Fruit fly (Drosophila melanogaster) whole organism, prepupa: Measurements from ENCODE around the gene JMJD7.

Experiments used
- Blimp-1 ChIP-seq: fragments of 200-800 bp; sonication (Bioruptor generic); optimal IDR thresholded peaks from 3 replicates; lab custom pipeline; 2017; ENCODE audit warnings: missing biosample characterization, missing genetic modification characterization, mild to moderate bottlenecking, moderate library complexity, missing genetic modification reagents
- CG10631 ChIP-seq: fragments of 200-800 bp; sonication (Bioruptor generic); optimal IDR thresholded peaks from 2 replicates; lab custom pipeline; 2016; ENCODE audit warnings: missing biosample characterization, missing genetic modification characterization
- CG10669 ChIP-seq: fragments of 200-800 bp; sonication (Bioruptor generic); optimal IDR thresholded peaks from 3 replicates; lab custom pipeline; 2018; ENCODE audit warnings: missing biosample characterization, mild to moderate bottlenecking, missing genetic modification characterization, moderate library complexity
- CG11294 ChIP-seq: fragments of 200-800 bp; sonication (Bioruptor generic); IDR thresholded peaks from 2 replicates; pipeline ENCODE4 v1.3.6; 2022; ENCODE audit warnings: missing biosample characterization, missing genetic modification characterization
- CG11762 ChIP-seq: fragments of 200-800 bp; sonication (Bioruptor generic); optimal IDR thresholded peaks from 3 replicates; lab custom pipeline; 2016; ENCODE audit warnings: missing biosample characterization, missing genetic modification characterization; ENCODE audit not compliant: insufficient read depth
- CG11902 ChIP-seq: fragments of 200-800 bp; sonication (Bioruptor generic); optimal IDR thresholded peaks from 3 replicates; lab custom pipeline; 2016; ENCODE audit warnings: missing biosample characterization, missing genetic modification characterization
- CG15336 ChIP-seq: fragments of 200-800 bp; sonication (Bioruptor generic); IDR thresholded peaks from 2 replicates; pipeline ENCODE4 v1.3.6; 2022; ENCODE audit warnings: missing biosample characterization, missing genetic modification characterization
- CG1621 ChIP-seq: fragments of 200-800 bp; sonication (Bioruptor generic); optimal IDR thresholded peaks from 3 replicates; lab custom pipeline; 2018; ENCODE audit warnings: missing biosample characterization, mild to moderate bottlenecking, missing genetic modification characterization
- CG16779 ChIP-seq: fragments of 200-800 bp; sonication (Bioruptor generic); optimal IDR thresholded peaks from 3 replicates; lab custom pipeline; 2017; ENCODE audit warnings: missing biosample characterization, mild to moderate bottlenecking, missing genetic modification characterization
- CG3032 ChIP-seq: fragments of 200-800 bp; optimal IDR thresholded peaks from 2 replicates; lab custom pipeline; 2019; ENCODE audit warnings: missing biosample characterization, mild to moderate bottlenecking, missing genetic modification characterization, moderate library complexity
- CG31627 ChIP-seq: fragments of 200-800 bp; sonication (Bioruptor generic); optimal IDR thresholded peaks from 3 replicates; lab custom pipeline; 2016; ENCODE audit warnings: missing biosample characterization, missing genetic modification characterization
- CG34406 ChIP-seq: fragments of 200-800 bp; sonication (Bioruptor generic); optimal IDR thresholded peaks from 3 replicates; lab custom pipeline; 2016; ENCODE audit warnings: missing biosample characterization, missing genetic modification characterization
- CG4318 ChIP-seq: fragments of 200-800 bp; sonication (Bioruptor generic); optimal IDR thresholded peaks from 3 replicates; lab custom pipeline; 2017; ENCODE audit warnings: missing biosample characterization, mild to moderate bottlenecking, missing genetic modification characterization
- CG6163 ChIP-seq: fragments of 200-800 bp; sonication (Bioruptor generic); IDR thresholded peaks from 3 replicates; pipeline ENCODE4 v1.3.6; 2022; ENCODE audit warnings: missing biosample characterization, missing genetic modification characterization
- CG6276 ChIP-seq: fragments of 200-800 bp; sonication (Bioruptor generic); optimal IDR thresholded peaks from 2 replicates; lab custom pipeline; 2017; ENCODE audit warnings: missing biosample characterization, mild to moderate bottlenecking, missing genetic modification characterization
- CG6792 ChIP-seq: fragments of 200-800 bp; sonication (Bioruptor generic); optimal IDR thresholded peaks from 3 replicates; lab custom pipeline; 2016; ENCODE audit warnings: missing biosample characterization, missing genetic modification characterization
- CG6808 ChIP-seq: fragments of 200-800 bp; sonication (Bioruptor generic); optimal IDR thresholded peaks from 3 replicates; lab custom pipeline; 2017; ENCODE audit warnings: missing biosample characterization, missing genetic modification characterization, mild to moderate bottlenecking, moderate library complexity, missing genetic modification reagents
- CG7368 ChIP-seq: fragments of 200-800 bp; sonication (Bioruptor generic); optimal IDR thresholded peaks from 3 replicates; lab custom pipeline; 2016; ENCODE audit warnings: missing biosample characterization, missing genetic modification characterization
- CG8119 ChIP-seq: fragments of 200-800 bp; sonication (Bioruptor generic); IDR thresholded peaks from 3 replicates; pipeline ENCODE4 v1.3.6; 2022; ENCODE audit warnings: missing biosample characterization, missing genetic modification characterization
- CG8319 ChIP-seq: fragments of 200-800 bp; sonication (Bioruptor generic); optimal IDR thresholded peaks from 3 replicates; lab custom pipeline; 2016; ENCODE audit warnings: missing biosample characterization, missing genetic modification characterization
- CG8632 ChIP-seq: fragments of 200-800 bp; sonication (Bioruptor generic); optimal IDR thresholded peaks from 3 replicates; lab custom pipeline; 2016; ENCODE audit warnings: missing biosample characterization, missing genetic modification characterization
- CG9139 ChIP-seq: fragments of 200-800 bp; sonication (Bioruptor generic); optimal IDR thresholded peaks from 3 replicates; lab custom pipeline; 2017; ENCODE audit warnings: missing biosample characterization, mild to moderate bottlenecking, missing genetic modification characterization
- Eip75B ChIP-seq: fragments of 200-800 bp; sonication (Bioruptor generic); optimal IDR thresholded peaks from 3 replicates; lab custom pipeline; 2016; ENCODE audit warnings: missing biosample characterization, missing genetic modification characterization
- Eip78C ChIP-seq: fragments of 200-800 bp; sonication (Bioruptor generic); peaks from one replicate; lab custom pipeline; 2016; ENCODE audit warnings: missing biosample characterization, missing genetic modification characterization
- Ets21C ChIP-seq: fragments of 200-800 bp; sonication (Bioruptor generic); optimal IDR thresholded peaks from 3 replicates; lab custom pipeline; 2016; ENCODE audit warnings: missing biosample characterization, missing genetic modification characterization
- Ets96B ChIP-seq: fragments of 200-800 bp; optimal IDR thresholded peaks from 2 replicates; lab custom pipeline; 2019; ENCODE audit warnings: missing biosample characterization, mild to moderate bottlenecking, missing genetic modification characterization, moderate library complexity
- Gug ChIP-seq: fragments of 200-800 bp; sonication (Bioruptor generic); IDR thresholded peaks from 2 replicates; pipeline ENCODE4 v1.3.6; 2022; ENCODE audit warnings: missing biosample characterization, missing genetic modification characterization
- Hr38 ChIP-seq: sonication (Bioruptor generic); optimal IDR thresholded peaks from 2 replicates; lab custom pipeline; 2016; ENCODE audit warnings: missing biosample characterization, missing genetic modification characterization
- Hr39 ChIP-seq: fragments of 200-800 bp; sonication (Bioruptor generic); optimal IDR thresholded peaks from 2 replicates; lab custom pipeline; 2016; ENCODE audit warnings: missing biosample characterization, missing genetic modification characterization
- Hr4 ChIP-seq: fragments of 200-800 bp; sonication (Bioruptor generic); optimal IDR thresholded peaks from 3 replicates; lab custom pipeline; 2016; ENCODE audit warnings: missing biosample characterization, missing genetic modification characterization
- Lpt ChIP-seq: fragments of 200-800 bp; sonication (Bioruptor generic); optimal IDR thresholded peaks from 3 replicates; lab custom pipeline; 2016; ENCODE audit warnings: missing biosample characterization, missing genetic modification characterization
- Met ChIP-seq: fragments of 200-800 bp; sonication (Bioruptor generic); optimal IDR thresholded peaks from 3 replicates; lab custom pipeline; 2016; ENCODE audit warnings: missing biosample characterization, missing genetic modification characterization
- Sox14 ChIP-seq: fragments of 200-800 bp; sonication (Bioruptor generic); optimal IDR thresholded peaks from 3 replicates; lab custom pipeline; 2016; ENCODE audit warnings: missing biosample characterization, missing genetic modification characterization
- Sox15 ChIP-seq: fragments of 200-800 bp; sonication (Bioruptor generic); optimal IDR thresholded peaks from 3 replicates; lab custom pipeline; 2016; ENCODE audit warnings: missing biosample characterization, missing genetic modification characterization
- acj6 ChIP-seq: fragments of 200-800 bp; sonication (Bioruptor generic); optimal IDR thresholded peaks from 3 replicates; lab custom pipeline; 2016; ENCODE audit warnings: missing biosample characterization, missing genetic modification characterization
- cyc ChIP-seq: fragments of 200-800 bp; sonication (Bioruptor generic); optimal IDR thresholded peaks from 3 replicates; lab custom pipeline; 2016; ENCODE audit warnings: missing biosample characterization, missing genetic modification characterization
- dac ChIP-seq: fragments of 200-800 bp; sonication (Bioruptor generic); optimal IDR thresholded peaks from 2 replicates; lab custom pipeline; 2017; ENCODE audit warnings: missing biosample characterization, mild to moderate bottlenecking, missing genetic modification characterization
- eg ChIP-seq: fragments of 200-800 bp; sonication (Bioruptor generic); IDR thresholded peaks from 3 replicates; pipeline ENCODE4 v1.3.6; 2022; ENCODE audit warnings: missing biosample characterization, missing genetic modification characterization
- esn ChIP-seq: fragments of 200-800 bp; sonication (Bioruptor generic); optimal IDR thresholded peaks from 2 replicates; lab custom pipeline; 2016; ENCODE audit warnings: missing biosample characterization, mild to moderate bottlenecking, missing genetic modification characterization, moderate library complexity
- fd59A ChIP-seq: fragments of 200-800 bp; sonication (Bioruptor generic); optimal IDR thresholded peaks from 2 replicates; lab custom pipeline; 2017; ENCODE audit warnings: missing biosample characterization, mild to moderate bottlenecking, missing genetic modification characterization, missing genetic modification reagents
- fd85E ChIP-seq: fragments of 200-800 bp; sonication (Bioruptor generic); optimal IDR thresholded peaks from 3 replicates; lab custom pipeline; 2016; ENCODE audit warnings: missing biosample characterization, missing genetic modification characterization
- fkh ChIP-seq: fragments of 200-800 bp; sonication (Bioruptor generic); optimal IDR thresholded peaks from 3 replicates; lab custom pipeline; 2017; ENCODE audit warnings: missing biosample characterization, mild to moderate bottlenecking, missing genetic modification characterization, moderate library complexity
- lz ChIP-seq: fragments of 200-800 bp; sonication (Bioruptor generic); optimal IDR thresholded peaks from 3 replicates; lab custom pipeline; 2016; ENCODE audit warnings: missing biosample characterization, missing genetic modification characterization
- net ChIP-seq: fragments of 200-800 bp; sonication (Bioruptor generic); optimal IDR thresholded peaks from 3 replicates; lab custom pipeline; 2016; ENCODE audit warnings: missing biosample characterization, missing genetic modification characterization
- pdm3 ChIP-seq: fragments of 200-800 bp; sonication (Bioruptor generic); optimal IDR thresholded peaks from 3 replicates; lab custom pipeline; 2016; ENCODE audit warnings: missing biosample characterization, missing genetic modification characterization
- ss ChIP-seq, 2 experiments: fragments of 200-800 bp; sonication (Bioruptor generic); optimal IDR thresholded peaks; 2 replicates in 1 of 2; 3 replicates in 1 of 2; lab custom pipeline; 2017 to 2018; ENCODE audit warnings: mild to moderate bottlenecking in 2 of 2, missing biosample characterization in 2 of 2, missing genetic modification characterization in 2 of 2, moderate library complexity in 1 of 2
- svp ChIP-seq: fragments of 200-800 bp; sonication (Bioruptor generic); peaks from one replicate; lab custom pipeline; 2016; ENCODE audit warnings: missing biosample characterization, missing genetic modification characterization
- vri ChIP-seq: fragments of 200-800 bp; sonication (Bioruptor generic); optimal IDR thresholded peaks from 3 replicates; lab custom pipeline; 2016; ENCODE audit warnings: missing biosample characterization, mild to moderate bottlenecking, missing genetic modification characterization

The JMJD7 gene

dm6 chr3L:13476566-13477452, 26.7 kb upstream of the JMJD7 start (continued):
- TF ChIP-seq Hr39 (GFP tag; lab: Kevin White, UChicago) (peak; percentile 76), CG8632 (GFP tag; lab: Kevin White, UChicago) (peak; percentile 90), Gug (GFP tag; lab: Robert Waterston, UW) (peak; percentile 89), fd85E (GFP tag; lab: Kevin White, UChicago) (peak; percentile 48), esn (GFP tag; lab: Kevin White, UChicago) (peak; percentile 95), Blimp-1 (peak; percentile 45), CG15336 (GFP tag; lab: Robert Waterston, UW) (peak; percentile 97), CG4318 (GFP tag; lab: Kevin White, UChicago) (peak; percentile 94), CG10631 (peak; percentile 93), CG7368 (GFP tag; lab: Kevin White, UChicago) (peak; percentile 76), Sox14 (GFP tag; lab: Kevin White, UChicago) (peak; percentile 89), CG10669 (GFP tag; lab: Kevin White, UChicago) (peak; percentile 89), cyc (GFP tag; lab: Kevin White, UChicago) (peak; percentile 83), CG6808 (peak; percentile 90), acj6 (peak; percentile 95), CG16779 (peak; percentile 82), CG6163 (GFP tag; lab: Robert Waterston, UW) (peak; percentile 92), svp (GFP tag; lab: Kevin White, UChicago) (peak; percentile 93), CG31627 (GFP tag; lab: Kevin White, UChicago) (peak; percentile 76), dac (GFP tag; lab: Kevin White, UChicago) (peak; percentile 88), CG11902 (GFP tag; lab: Kevin White, UChicago) (peak; percentile 77), pdm3 (GFP tag; lab: Kevin White, UChicago) (peak; percentile 91), CG6276 (peak; percentile 97), vri (GFP tag; lab: Kevin White, UChicago) (peak; percentile 62), Eip75B (GFP tag; lab: Kevin White, UChicago) (peak; percentile 91), CG8319 (GFP tag; lab: Kevin White, UChicago) (peak; percentile 84), CG3032 (peak; percentile 92), fkh (GFP tag; lab: Kevin White, UChicago) (peak; percentile 75), net (peak; percentile 95), Lpt (GFP tag; lab: Kevin White, UChicago) (peak; percentile 96), CG11294 (peak; percentile 89), Sox15 (peak; percentile 80), Hr38 (GFP tag; lab: Kevin White, UChicago) (no peak), CG1621 (tag; lab: Kevin White, UChicago) (peak; percentile 84), lz (GFP tag; lab: Kevin White, UChicago) (peak; percentile 81), Met (GFP tag; lab: Kevin White, UChicago) (peak; percentile 90), CG8119 (GFP tag; lab: Robert Waterston, UW) (peak; percentile 96), CG11762 (peak; percentile 92), CG9139 (GFP tag; lab: Kevin White, UChicago) (peak; percentile 55)

dm6 chr3L:13476070-13476469, 26.0 kb upstream of the JMJD7 start:
- TF ChIP-seq CG6163 (GFP tag; lab: Robert Waterston, UW) (no peak; the same call in 2 of the 3 replicates), Eip78C (GFP tag; lab: Kevin White, UChicago) (peak; percentile 85), Ets96B (no peak), Gug (GFP tag; lab: Robert Waterston, UW) (peak; percentile 27; the same call in 1 of the 2 replicates), dac (GFP tag; lab: Kevin White, UChicago) (no peak), CG34406 (GFP tag; lab: Kevin White, UChicago) (no peak), pdm3 (GFP tag; lab: Kevin White, UChicago) (no peak), eg (peak; percentile 38; the same call in 2 of the 3 replicates), fd85E (GFP tag; lab: Kevin White, UChicago) (no peak), Ets21C (GFP tag; lab: Kevin White, UChicago) (no peak), fkh (GFP tag; lab: Kevin White, UChicago) (no peak), fd59A (GFP tag; lab: Kevin White, UChicago) (no peak), ss (GFP tag; optimal IDR thresholded peaks at IDR 0.05; lab: Kevin White, UChicago) (no peak), Sox14 (GFP tag; lab: Kevin White, UChicago) (no peak), CG6792 (GFP tag; lab: Kevin White, UChicago) (no peak), CG7368 (GFP tag; lab: Kevin White, UChicago) (no peak), vri (GFP tag; lab: Kevin White, UChicago) (no peak), Hr38 (GFP tag; lab: Kevin White, UChicago) (no peak), CG9139 (GFP tag; lab: Kevin White, UChicago) (no peak), CG8119 (GFP tag; lab: Robert Waterston, UW) (0 out of 3 replicates have a peak, but pooled peaks have one; percentile 11), Hr4 (GFP tag; lab: Kevin White, UChicago) (no peak), lz (GFP tag; lab: Kevin White, UChicago) (no peak), CG11902 (GFP tag; lab: Kevin White, UChicago) (peak; percentile 0), CG3032 (no peak)
